Fruit fly (Drosophila melanogaster): ENCODE data around the gene Decay.
A peak's percentile ranks its signal among the peaks of the same experiment; 100 is the strongest.

Decay gene

DNA sequence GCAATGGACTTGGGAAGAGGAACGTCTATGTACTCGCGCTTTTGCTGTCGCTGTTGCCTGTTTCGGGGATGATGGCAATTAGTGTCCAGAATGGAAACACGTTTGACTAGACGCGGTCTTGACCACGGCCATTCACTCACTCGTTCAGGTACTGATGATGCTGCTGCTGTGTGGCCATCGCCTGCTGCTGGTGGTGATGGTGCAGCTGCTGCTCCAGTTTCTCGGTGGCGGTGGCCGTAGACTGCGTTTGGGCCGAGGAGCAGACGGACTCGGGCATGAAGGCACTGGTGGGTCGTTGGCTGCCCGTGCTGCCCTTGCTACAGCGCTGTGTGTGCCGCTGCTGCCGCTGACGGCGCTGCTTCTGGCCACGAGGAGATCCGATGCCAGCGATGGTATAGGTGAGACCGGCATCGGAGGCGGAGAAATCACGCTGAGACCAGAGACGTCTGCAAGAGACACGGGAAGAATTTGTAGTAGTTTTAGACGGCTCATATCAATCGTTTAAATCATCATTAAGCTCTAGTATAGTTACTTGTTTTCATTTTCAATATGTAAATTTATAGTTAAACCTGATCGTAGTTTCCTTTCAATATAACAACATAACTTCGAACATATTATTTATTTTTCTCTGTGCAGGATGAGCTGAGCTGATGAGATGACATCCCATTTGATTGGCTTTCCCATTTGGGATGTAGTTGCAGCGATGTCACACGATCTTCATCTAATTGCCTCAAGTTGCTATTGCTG, 15.2 kb downstream of the Decay start (continued):
- TF ChIP-seq Ets96B (tag; optimal IDR thresholded peaks at IDR 0.05) (no peak), CG4318 (GFP tag; optimal IDR thresholded peaks at IDR 0.05) (no peak), Blimp-1 (GFP tag; optimal IDR thresholded peaks at IDR 0.05) (no peak), Sox14 (GFP tag; optimal IDR thresholded peaks at IDR 0.05) (no peak), dsx (GFP tag; optimal IDR thresholded peaks at IDR 0.05; ENCODE audit: poor library complexity, severe bottlenecking) (no peak), Ets21C (GFP tag; optimal IDR thresholded peaks at IDR 0.05) (no peak), Hr4 (GFP tag; optimal IDR thresholded peaks at IDR 0.05) (no peak), vri (GFP tag; optimal IDR thresholded peaks at IDR 0.05) (no peak), Sox15 (GFP tag; optimal IDR thresholded peaks at IDR 0.05) (no peak), topi (GFP tag; optimal IDR thresholded peaks at IDR 0.05) (no peak), CG6163 (GFP tag; IDR thresholded peaks at IDR 0.05) (peak; percentile 30; the same call in 1 of the 3 replicates), Eip93F (GFP tag; optimal IDR thresholded peaks at IDR 0.05) (no peak), CG6276 (GFP tag; optimal IDR thresholded peaks at IDR 0.05) (peak; percentile 45), CG11762 (GFP tag; optimal IDR thresholded peaks at IDR 0.05; ENCODE audit: insufficient read depth) (no peak), CG7368 (GFP tag; optimal IDR thresholded peaks at IDR 0.05) (no peak), CG11902 (GFP tag; optimal IDR thresholded peaks at IDR 0.05) (no peak), eg (GFP tag; IDR thresholded peaks at IDR 0.05) (peak; percentile 50; the same call in 1 of the 3 replicates), pdm3 (GFP tag; optimal IDR thresholded peaks at IDR 0.05) (no peak)

- TF ChIP-seq Eip78C (GFP tag) = peak; percentile 25
- TF ChIP-seq CG10669 (GFP tag; optimal IDR thresholded peaks at IDR 0.05) = no peak
These were observed 16.9 kb downstream of the Decay start, which contains the start of gene Der-2 for dm6 chr3R:16483877-16484417. Gene Der-2, minus strand, starts transcription at chr3R:16484223.

- TF ChIP-seq CG8632 (GFP tag; optimal IDR thresholded peaks at IDR 0.05) = no peak
- TF ChIP-seq Eip78C (GFP tag) = peak; percentile 3
- TF ChIP-seq esn (GFP tag; optimal IDR thresholded peaks at IDR 0.05) = peak; percentile 36
- TF ChIP-seq CG8119 (GFP tag; IDR thresholded peaks at IDR 0.05) = no peak
These were observed 18.6 kb downstream of the Decay start, which contains the start of gene Sdhaf3 for dm6 chr3R:16482276-16482675. Gene Sdhaf3, minus strand, starts transcription at chr3R:16482452.

dm6 chr3R:16480995-16481394, 19.9 kb downstream of the Decay start, which contains the start of gene Dhfr:
Gene Dhfr, plus strand, starts transcription at chr3R:16481167.
- TF ChIP-seq esn (GFP tag; optimal IDR thresholded peaks at IDR 0.05) (no peak), Eip78C (GFP tag) (peak; percentile 12)

dm6 chr3R:16477033-16477432, 23.8 kb downstream of the Decay start, which contains the start of gene Gyc89Db:
Gene Gyc89Db, plus strand, starts transcription at chr3R:16477110.
- TF ChIP-seq CG11762 (GFP tag; optimal IDR thresholded peaks at IDR 0.05; ENCODE audit: insufficient read depth) = no peak

DNA sequence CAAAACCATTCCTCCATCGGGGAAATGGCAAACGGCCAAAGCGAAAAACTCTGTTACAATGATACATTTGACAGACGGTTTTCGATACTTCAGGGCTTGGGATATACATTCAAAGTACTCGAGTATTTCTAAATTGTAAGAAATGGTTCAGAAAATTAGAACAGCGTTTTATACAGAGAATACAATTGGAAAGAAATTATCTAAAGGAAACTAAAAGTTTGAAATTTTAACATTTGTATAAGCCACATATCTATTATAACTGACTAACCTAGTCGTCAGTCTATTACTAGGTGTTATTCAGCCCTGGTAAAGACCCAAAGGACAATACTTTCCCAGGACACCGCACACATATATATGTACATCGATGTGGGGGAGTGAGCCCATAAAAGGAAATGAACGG, 24.4 kb downstream of the Decay start:
- TF ChIP-seq Blimp-1 (GFP tag; optimal IDR thresholded peaks at IDR 0.05) (no peak), Eip78C (GFP tag) (peak; percentile 75)

dm6 chr3R:16472301-16472700, 28.5 kb downstream of the Decay start, which contains the start of gene Gyc89Da:
Gene Gyc89Da, plus strand, starts transcription at chr3R:16472601.
- TF ChIP-seq CG11902 (GFP tag; optimal IDR thresholded peaks at IDR 0.05) (no peak), esn (GFP tag; optimal IDR thresholded peaks at IDR 0.05) (no peak), fd59A (GFP tag; optimal IDR thresholded peaks at IDR 0.05) (no peak), CG3919 (GFP tag; optimal IDR thresholded peaks at IDR 0.05) (no peak), vri (GFP tag; optimal IDR thresholded peaks at IDR 0.05) (no peak), fd85E (GFP tag; optimal IDR thresholded peaks at IDR 0.05) (no peak), CG6854 (GFP tag; optimal IDR thresholded peaks at IDR 0.05) (no peak), Ets21C (GFP tag; optimal IDR thresholded peaks at IDR 0.05) (no peak), CG6808 (GFP tag; optimal IDR thresholded peaks at IDR 0.05) (no peak), CG4318 (GFP tag; optimal IDR thresholded peaks at IDR 0.05) (no peak), lz (GFP tag; optimal IDR thresholded peaks at IDR 0.05) (no peak), cyc (GFP tag; optimal IDR thresholded peaks at IDR 0.05) (no peak), Sox102F (GFP tag; optimal IDR thresholded peaks at IDR 0.05) (no peak), CG34406 (GFP tag; optimal IDR thresholded peaks at IDR 0.05) (no peak), CG11294 (GFP tag; IDR thresholded peaks at IDR 0.05) (no peak)

All from whole organism, prepupa.